Fruit fly (Drosophila melanogaster) S2 (cell line): ENCODE data around the gene CG11555.

ENCODE experiments used
- CG8478 ChIP-seq: fragments of >200 bp; optimal IDR thresholded peaks from 2 replicates; lab custom pipeline; 2018
- CTCF ChIP-seq, 2 experiments: fragments of >200 bp; optimal IDR thresholded peaks; 2 replicates each; lab custom pipeline; 2018

Gene CG11555

DNA sequence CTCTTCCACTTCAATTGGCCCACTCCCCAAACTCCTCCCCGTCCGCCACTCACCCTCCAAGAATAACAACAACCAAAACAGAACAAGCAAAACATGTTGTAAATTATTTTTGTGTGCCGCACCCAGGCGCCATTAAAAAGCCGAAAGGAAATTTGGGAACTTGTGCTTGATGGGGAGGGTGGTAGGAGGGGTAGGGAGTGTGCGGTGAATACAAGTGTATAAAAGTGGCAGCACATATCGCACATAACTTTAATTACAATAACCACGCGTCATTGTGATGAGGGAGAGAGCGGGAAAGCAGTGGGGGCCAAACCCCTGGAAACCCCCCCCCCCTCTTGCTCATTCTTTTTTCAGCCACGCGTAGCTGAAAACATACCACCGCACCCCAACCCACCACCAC, 33.5 kb downstream of the CG11555 start:
- TF ChIP-seq CTCF (optimal IDR thresholded peaks at IDR 0.05; lab: Kevin White, UChicago) (no peak), CG8478 (no peak)

- TF ChIP-seq CTCF (optimal IDR thresholded peaks at IDR 0.05; lab: Kevin White, UChicago) (no peak), CG8478 (no peak)
These were observed 34.6 kb downstream of the CG11555 start for dm6 chr2L:308194-308706.

DNA sequence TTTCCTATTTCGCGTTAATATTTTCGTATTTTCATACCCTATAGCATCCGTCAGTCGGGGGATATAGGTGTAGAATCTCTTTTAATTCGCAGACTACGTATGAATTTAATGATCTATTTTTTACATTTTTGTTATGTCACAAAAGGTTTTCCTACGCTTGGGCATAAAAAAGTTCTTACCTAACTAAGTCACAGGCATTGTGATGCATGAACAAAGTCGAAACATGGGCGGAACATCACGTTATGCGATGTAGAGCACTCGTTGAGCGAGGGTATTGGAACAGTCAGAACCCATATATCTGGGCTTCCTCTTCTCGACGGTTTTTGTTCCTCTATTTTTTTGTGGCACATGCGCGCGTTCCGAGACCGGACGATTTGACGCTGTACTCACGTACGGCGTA, 35.5 kb downstream of the CG11555 start:
- TF ChIP-seq CG8478 (no peak), CTCF (optimal IDR thresholded peaks at IDR 0.05; lab: Kevin White, UChicago) (no peak)

- TF ChIP-seq CTCF (optimal IDR thresholded peaks at IDR 0.05; lab: Kevin White, UChicago) = no peak
- TF ChIP-seq CG8478 = no peak
These were observed 36.3 kb downstream of the CG11555 start for dm6 chr2L:309812-310431.

DNA sequence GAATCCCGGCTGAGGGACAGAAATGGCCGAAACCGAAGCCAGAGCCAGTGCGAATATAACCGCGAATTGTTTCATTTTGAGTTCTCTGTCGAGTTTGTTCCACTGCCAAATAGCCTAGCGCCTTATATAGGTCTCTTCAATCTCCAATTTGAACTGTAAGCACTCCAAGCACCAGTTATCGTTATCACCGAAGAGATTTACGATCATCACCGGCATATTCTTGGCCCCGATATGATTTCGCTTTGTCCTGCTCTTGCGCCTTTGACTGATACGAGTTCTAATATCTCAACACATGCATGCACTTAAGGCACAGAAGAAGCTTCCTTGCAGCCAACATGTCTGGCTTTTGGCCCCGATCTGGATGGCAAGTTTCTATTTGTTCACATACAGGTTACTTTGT, 45.5 kb downstream of the CG11555 start, which contains the start of gene CG11912:
TSS of gene CG11912 (minus strand) at position 101 of the 400 bp plus-strand sequence.
- TF ChIP-seq CG8478 = no peak
- no peak for TF ChIP-seq CTCF (optimal IDR thresholded peaks at IDR 0.05; lab: Kevin White, UChicago)

DNA sequence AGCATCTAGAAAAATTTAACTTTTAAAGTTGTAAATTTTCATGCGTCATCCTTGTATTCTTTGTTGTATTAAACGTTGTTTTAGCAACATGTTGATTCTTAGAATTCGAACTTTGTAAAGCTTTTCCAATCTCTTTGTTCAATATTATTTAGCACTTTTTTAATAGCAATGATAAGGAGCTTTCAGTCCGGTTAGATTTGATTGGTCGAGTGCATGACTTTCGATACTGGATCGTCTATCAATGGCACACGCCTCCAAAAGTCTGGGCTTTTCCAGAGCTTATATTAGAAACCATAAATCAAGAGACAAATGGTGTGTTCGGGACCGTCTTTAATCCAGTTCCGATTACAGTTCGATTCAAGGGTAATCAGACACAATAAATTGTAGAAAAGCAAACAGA, 46.1 kb downstream of the CG11555 start:
- TF ChIP-seq CTCF (optimal IDR thresholded peaks at IDR 0.05; lab: Kevin White, UChicago) (no peak), CG8478 (no peak)

- TF ChIP-seq CTCF (optimal IDR thresholded peaks at IDR 0.05; lab: Kevin White, UChicago) (no peak), CG8478 (no peak)
These were observed 47.5 kb downstream of the CG11555 start, which contains the start of gene CG11911 for dm6 chr2L:321148-321547. Gene CG11911 (minus strand): TSS chr2L:321248.

DNA sequence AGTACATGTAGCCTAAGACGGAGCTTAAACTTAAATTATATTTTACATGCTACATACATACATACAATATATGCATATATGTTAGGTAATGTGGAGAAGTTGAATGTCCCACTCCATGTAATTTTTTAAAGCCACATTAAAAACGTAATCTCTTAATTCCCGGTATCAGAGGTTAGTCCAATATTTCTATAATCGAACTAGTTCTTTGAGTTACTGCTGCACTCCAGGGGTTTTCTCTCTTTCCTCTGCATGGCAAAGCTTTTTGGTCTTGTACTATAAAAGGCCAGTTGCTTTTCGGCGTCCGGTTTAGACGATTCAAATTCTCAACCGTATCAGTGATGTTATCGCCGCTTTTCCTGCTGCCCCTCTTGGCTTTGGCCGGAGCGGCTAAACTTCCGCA, 48.2 kb downstream of the CG11555 start, which contains the start of gene CG33127:
TSS of gene CG33127 (plus strand) at position 309 of the 400 bp plus-strand sequence.
- no peak for TF ChIP-seq CTCF (optimal IDR thresholded peaks at IDR 0.05; lab: Kevin White, UChicago)
- TF ChIP-seq CG8478 = no peak

dm6 chr2L:322915-323314, 49.3 kb downstream of the CG11555 start:
- no peak for TF ChIP-seq CG8478
- TF ChIP-seq CTCF (optimal IDR thresholded peaks at IDR 0.05; lab: Kevin White, UChicago) = no peak
